Worm (Caenorhabditis elegans) whole organism, young adult: ENCODE results near the gene ceh-39.

Source experiments
- B0035.1 ChIP-seq: sonication (generic microtip); optimal IDR thresholded peaks from 2 replicates; lab custom pipeline; 2016; ENCODE audit warnings: missing genetic modification characterization, mild to moderate bottlenecking, missing compliant biosample characterization, missing genotype, missing genetic modification reagents
- B0336.3 ChIP-seq: fragments of 200-800 bp; sonication (Bioruptor generic); IDR thresholded peaks from 2 replicates; pipeline ENCODE4 v1.3.6; 2022; ENCODE audit warnings: missing genetic modification characterization, missing compliant biosample characterization
- D2030.7 ChIP-seq: fragments of 200-800 bp; sonication (Bioruptor generic); IDR thresholded peaks from 2 replicates; pipeline ENCODE4 v1.3.6; 2022; ENCODE audit warnings: missing genetic modification reagents, missing genetic modification characterization, missing compliant biosample characterization
- F22D6.2 ChIP-seq: sonication (generic microtip); optimal IDR thresholded peaks from 2 replicates; lab custom pipeline; 2016; ENCODE audit warnings: mild to moderate bottlenecking, missing genetic modification characterization, missing compliant biosample characterization
- F52B5.7 ChIP-seq: sonication (generic microtip); optimal IDR thresholded peaks from 2 replicates; lab custom pipeline; 2016; ENCODE audit warnings: mild to moderate bottlenecking, missing genetic modification characterization, missing compliant biosample characterization
- F57C9.4 ChIP-seq: sonication (generic microtip); optimal IDR thresholded peaks from 2 replicates; lab custom pipeline; 2017; ENCODE audit warnings: mild to moderate bottlenecking, missing genetic modification characterization, missing compliant biosample characterization
- K12H6.12 ChIP-seq: fragments of 200-800 bp; sonication (Bioruptor generic); optimal IDR thresholded peaks from 2 replicates; lab custom pipeline; 2018; ENCODE audit warnings: mild to moderate bottlenecking, missing genetic modification characterization, missing compliant biosample characterization
- T07F8.4 ChIP-seq: sonication (generic microtip); optimal IDR thresholded peaks from 2 replicates; lab custom pipeline; 2016; ENCODE audit warnings: mild to moderate bottlenecking, missing genetic modification characterization, moderate library complexity, missing compliant biosample characterization
- Y56A3A.18 ChIP-seq: fragments of 200-800 bp; sonication (Bioruptor generic); IDR thresholded peaks from 2 replicates; pipeline ENCODE4 v1.3.6; 2022; ENCODE audit warnings: missing genetic modification reagents, missing genetic modification characterization, missing compliant biosample characterization
- ZK185.1 ChIP-seq: sonication (generic microtip); optimal IDR thresholded peaks from 2 replicates; lab custom pipeline; 2016; ENCODE audit warnings: mild to moderate bottlenecking, missing genetic modification characterization, missing compliant biosample characterization; ENCODE audit not compliant: poor library complexity, severe bottlenecking
- akir-1 ChIP-seq: fragments of 200-800 bp; sonication (Bioruptor generic); optimal IDR thresholded peaks from 2 replicates; lab custom pipeline; 2018; ENCODE audit warnings: mild to moderate bottlenecking, missing genetic modification characterization, moderate library complexity, missing compliant biosample characterization
- athp-1 ChIP-seq: sonication (generic microtip); optimal IDR thresholded peaks from 2 replicates; lab custom pipeline; 2017; ENCODE audit warnings: mild to moderate bottlenecking, missing genetic modification characterization, missing compliant biosample characterization
- cebp-2 ChIP-seq: fragments of 200-800 bp; sonication (Bioruptor generic); IDR thresholded peaks from 2 replicates; pipeline ENCODE4 v1.3.6; 2022; ENCODE audit warnings: missing genetic modification characterization, missing compliant biosample characterization
- ceh-27 ChIP-seq: fragments of 200-800 bp; sonication (Bioruptor generic); optimal IDR thresholded peaks from 2 replicates; lab custom pipeline; 2018; ENCODE audit warnings: mild to moderate bottlenecking, missing genetic modification characterization, moderate library complexity, missing compliant biosample characterization
- ceh-40 ChIP-seq: fragments of 200-800 bp; sonication (Bioruptor generic); IDR thresholded peaks from 2 replicates; pipeline ENCODE4 v1.3.6; 2022; ENCODE audit warnings: missing genetic modification characterization, missing compliant biosample characterization
- ceh-58 ChIP-seq: fragments of 200-800 bp; sonication (Bioruptor generic); IDR thresholded peaks from 2 replicates; pipeline ENCODE4 v1.3.6; 2022; ENCODE audit warnings: missing genetic modification characterization, missing compliant biosample characterization
- ceh-79 ChIP-seq: sonication (generic microtip); optimal IDR thresholded peaks from 2 replicates; lab custom pipeline; 2017; ENCODE audit warnings: mild to moderate bottlenecking, missing genetic modification characterization, missing compliant biosample characterization
- chd-7 ChIP-seq: sonication (generic microtip); optimal IDR thresholded peaks from 2 replicates; lab custom pipeline; 2016; ENCODE audit warnings: mild to moderate bottlenecking, missing genetic modification characterization, moderate library complexity, missing compliant biosample characterization
- egl-18 ChIP-seq: fragments of 200-800 bp; sonication (Bioruptor generic); IDR thresholded peaks from 2 replicates; pipeline ENCODE4 v1.3.6; 2022; ENCODE audit warnings: missing genetic modification reagents, missing genetic modification characterization, missing compliant biosample characterization
- egrh-3 ChIP-seq: fragments of 200-800 bp; sonication (Bioruptor generic); IDR thresholded peaks from 2 replicates; pipeline ENCODE4 v1.3.6; 2022; ENCODE audit warnings: missing genetic modification reagents, missing genetic modification characterization, missing compliant biosample characterization
- hlh-12 ChIP-seq: sonication (generic microtip); optimal IDR thresholded peaks from 2 replicates; lab custom pipeline; 2016; ENCODE audit warnings: missing genetic modification characterization, missing compliant biosample characterization
- hrde-1 ChIP-seq: sonication (generic microtip); optimal IDR thresholded peaks from 2 replicates; lab custom pipeline; 2016; ENCODE audit warnings: missing genetic modification characterization, mild to moderate bottlenecking, missing compliant biosample characterization, moderate library complexity, missing genotype, missing genetic modification reagents, borderline replicate concordance
- hsf-1 ChIP-seq: fragments of 200-800 bp; sonication (Bioruptor generic); IDR thresholded peaks from 2 replicates; pipeline ENCODE4 v1.3.6; 2022; ENCODE audit warnings: missing genetic modification reagents, missing genetic modification characterization, missing compliant biosample characterization
- lag-1 ChIP-seq: fragments of 200-800 bp; sonication (Bioruptor generic); IDR thresholded peaks from 2 replicates; pipeline ENCODE4 v1.3.6; 2022; ENCODE audit warnings: missing genetic modification reagents, missing genetic modification characterization, missing compliant biosample characterization
- lin-40 ChIP-seq: sonication (generic microtip); optimal IDR thresholded peaks from 2 replicates; lab custom pipeline; 2016; ENCODE audit warnings: missing genetic modification characterization, mild to moderate bottlenecking, missing compliant biosample characterization, missing genotype, missing genetic modification reagents
- lir-1 ChIP-seq: fragments of 200-800 bp; sonication (Bioruptor generic); conservative IDR thresholded peaks from 2 replicates; pipeline ENCODE4 v1.3.6; 2022; ENCODE audit warnings: missing genetic modification reagents, missing genetic modification characterization, missing compliant biosample characterization
- lsy-27 ChIP-seq: sonication (generic microtip); optimal IDR thresholded peaks from 2 replicates; lab custom pipeline; 2017; ENCODE audit warnings: missing genetic modification characterization, mild to moderate bottlenecking, missing compliant biosample characterization, antibody characterized with exemption, missing genotype, borderline replicate concordance; ENCODE audit not compliant: insufficient read depth
- madf-6 ChIP-seq: fragments of 200-800 bp; sonication (Bioruptor generic); IDR thresholded peaks from 2 replicates; pipeline ENCODE4 v1.3.6; 2022; ENCODE audit warnings: missing genetic modification reagents, missing genetic modification characterization, missing compliant biosample characterization
- mxl-1 ChIP-seq: sonication (generic microtip); optimal IDR thresholded peaks from 2 replicates; lab custom pipeline; 2016; ENCODE audit warnings: missing genetic modification characterization, missing compliant biosample characterization
- nfyb-1 ChIP-seq: fragments of 200-800 bp; sonication (Bioruptor generic); IDR thresholded peaks from 2 replicates; pipeline ENCODE4 v1.3.6; 2022; ENCODE audit warnings: missing genetic modification reagents, missing genetic modification characterization, missing compliant biosample characterization
- pbrm-1 ChIP-seq: fragments of 200-800 bp; sonication (Bioruptor generic); IDR thresholded peaks from 2 replicates; pipeline ENCODE4 v1.3.6; 2022; ENCODE audit warnings: missing genetic modification reagents, missing genetic modification characterization, missing compliant biosample characterization
- snpc-3.4 ChIP-seq: sonication (generic microtip); optimal IDR thresholded peaks from 2 replicates; lab custom pipeline; 2017; ENCODE audit warnings: missing genetic modification characterization, mild to moderate bottlenecking, missing compliant biosample characterization, antibody characterized with exemption, moderate library complexity, missing genotype, missing genetic modification reagents
- snpc-4 ChIP-seq, 5 experiments: fragments of 150-350 bp in 1 of 5; sonication (generic microtip) in 4 of 5; optimal IDR thresholded peaks; 2 replicates each; lab custom pipeline; 2014 to 2018; ENCODE audit warnings: missing genetic modification characterization in 5 of 5, missing biosample characterization in 3 of 5, antibody characterized with exemption in 2 of 5, mild to moderate bottlenecking in 2 of 5, missing compliant biosample characterization in 2 of 5, missing genotype in 2 of 5, moderate library complexity in 2 of 5, missing genetic modification reagents in 1 of 5
- zfh-2 ChIP-seq: fragments of 200-800 bp; sonication (Bioruptor generic); conservative IDR thresholded peaks from 2 replicates; pipeline ENCODE4 v1.3.6; 2022; ENCODE audit warnings: missing genetic modification reagents, missing genetic modification characterization, missing compliant biosample characterization
- ztf-18 ChIP-seq: sonication (generic microtip); optimal IDR thresholded peaks from 2 replicates; lab custom pipeline; 2016; ENCODE audit warnings: missing genotype, mild to moderate bottlenecking, missing genetic modification characterization, missing compliant biosample characterization
- ztf-22 ChIP-seq: fragments of 200-800 bp; sonication (Bioruptor generic); optimal IDR thresholded peaks from 2 replicates; lab custom pipeline; 2018; ENCODE audit warnings: mild to moderate bottlenecking, missing genetic modification characterization, moderate library complexity, missing compliant biosample characterization
- ztf-25 ChIP-seq: fragments of 200-800 bp; sonication (Bioruptor generic); IDR thresholded peaks from 2 replicates; pipeline ENCODE4 v1.3.6; 2022; ENCODE audit warnings: missing genetic modification reagents, missing genetic modification characterization, missing compliant biosample characterization
- ztf-3 ChIP-seq: fragments of 200-800 bp; sonication (Bioruptor generic); optimal IDR thresholded peaks from 2 replicates; lab custom pipeline; 2018; ENCODE audit warnings: mild to moderate bottlenecking, missing genetic modification characterization, missing compliant biosample characterization

ceh-39 gene

DNA sequence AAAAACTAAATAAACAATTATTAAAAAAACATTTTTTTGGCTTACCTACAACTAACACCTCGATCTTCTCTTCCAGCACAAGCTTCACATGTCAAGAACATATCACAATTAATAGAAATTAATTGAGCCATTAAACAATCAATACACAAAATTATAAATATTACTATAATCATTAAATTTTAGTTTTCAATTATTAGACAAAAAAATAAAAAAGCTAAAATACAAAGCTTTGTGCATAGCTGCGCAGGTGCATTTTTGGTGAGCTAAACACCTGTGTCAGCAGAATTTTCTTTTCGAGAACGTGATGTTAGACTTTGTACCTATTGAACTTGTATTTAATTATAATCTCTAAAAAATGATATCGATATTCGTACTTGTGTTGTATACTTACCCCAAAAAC, 26.0 kb downstream of the ceh-39 start, which contains the start of gene C14E2.6:
Gene C14E2.6, minus strand, starts transcription at position 101 of the 400 bp plus-strand sequence.
- no peak for TF ChIP-seq chd-7
- no peak for TF ChIP-seq athp-1 (tag; lab: Kevin White, UChicago)
- TF ChIP-seq hsf-1 (GFP tag; lab: Robert Waterston, UW) = no peak
- TF ChIP-seq zfh-2 (GFP tag; lab: Robert Waterston, UW) = no peak
- TF ChIP-seq ztf-25 = no peak
- TF ChIP-seq lsy-27 (tag; lab: Kevin White, UChicago) = no peak
- TF ChIP-seq ztf-3 (GFP tag; lab: Kevin White, UChicago) = no peak
- TF ChIP-seq snpc-3.4 = no peak
- no peak for TF ChIP-seq B0336.3 (GFP tag; lab: Robert Waterston, UW)
- no peak for TF ChIP-seq madf-6
- no peak for TF ChIP-seq egrh-3
- no peak for TF ChIP-seq hrde-1
- TF ChIP-seq ZK185.1 = no peak
- no peak for TF ChIP-seq K12H6.12 (tag; lab: Kevin White, UChicago)
- no peak for TF ChIP-seq mxl-1 (tag; lab: Kevin White, UChicago)
- TF ChIP-seq, all 124 proteins: peak for 0

DNA sequence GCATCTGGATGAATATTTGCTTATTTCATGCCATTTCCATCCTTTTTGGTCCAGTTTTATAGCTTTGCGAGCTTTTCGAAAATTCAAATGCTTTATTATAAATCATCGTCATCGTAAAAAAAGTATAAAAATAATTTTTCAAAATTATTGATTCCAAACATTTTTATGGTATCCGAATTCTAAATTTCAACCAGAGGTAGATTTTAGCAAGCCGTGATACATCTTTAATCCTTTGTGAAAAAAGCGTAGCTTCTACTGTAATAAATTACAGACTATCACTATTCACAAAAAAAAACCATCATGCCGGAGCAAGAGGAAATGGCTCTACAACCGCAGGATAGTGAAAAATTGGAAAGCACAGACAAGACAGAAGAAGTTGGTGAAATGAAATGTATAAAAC, 29.8 kb downstream of the ceh-39 start, which contains the start of gene C14E2.1:
Gene C14E2.1, plus strand, starts transcription at position 301 of the 400 bp plus-strand sequence.
- TF ChIP-seq cebp-2 = no peak
- no peak for TF ChIP-seq F22D6.2 (tag; lab: Kevin White, UChicago)
- TF ChIP-seq B0336.3 (GFP tag; lab: Robert Waterston, UW) = no peak

- TF ChIP-seq F52B5.7 (tag; lab: Kevin White, UChicago) (no peak), nfyb-1 (no peak), ceh-40 (no peak), lir-1 (GFP tag; lab: Robert Waterston, UW) (no peak), snpc-4 (GFP tag; optimal IDR thresholded peaks at IDR 0.05; lab: Kevin White, UChicago) (no peak), snpc-4 (tag; optimal IDR thresholded peaks at IDR 0.05; lab: Kevin White, UChicago) (peak in 2 of 4 experiments; percentile 56 to 84)
Observed at ce11 chrX:1825290-1825832, 30.6 kb downstream of the ceh-39 start, which contains the start of gene C14E2.5. Gene C14E2.5 (minus strand): TSS chrX:1825340.

ce11 chrX:1821235-1821634, 34.7 kb downstream of the ceh-39 start, which contains the start of gene C14E2.4:
Gene C14E2.4 (minus strand): TSS chrX:1821335.
- TF ChIP-seq ceh-79 (tag; lab: Kevin White, UChicago) (no peak), mxl-1 (tag; lab: Kevin White, UChicago) (no peak), lin-40 (no peak)
- TF ChIP-seq, all 124 proteins: peak for 0

ce11 chrX:1816106-1816505, 39.9 kb downstream of the ceh-39 start, which contains the start of gene C14E2.7:
Gene C14E2.7 (plus strand): TSS chrX:1816406.
- TF ChIP-seq ceh-27 = no peak
- no peak for TF ChIP-seq pbrm-1 (GFP tag; lab: Robert Waterston, UW)
- TF ChIP-seq ztf-18 = no peak
- no peak for TF ChIP-seq ztf-22 (GFP tag; lab: Kevin White, UChicago)
- no peak for TF ChIP-seq egl-18
- TF ChIP-seq akir-1 (GFP tag; lab: Kevin White, UChicago) = no peak
- no peak for TF ChIP-seq T07F8.4
- no peak for TF ChIP-seq lag-1 (GFP tag; lab: Robert Waterston, UW)
- no peak for TF ChIP-seq B0035.1 (tag; lab: Kevin White, UChicago)
- no peak for TF ChIP-seq ztf-25
- TF ChIP-seq ceh-58 (GFP tag; lab: Robert Waterston, UW) = no peak
- TF ChIP-seq nfyb-1 = no peak
- TF ChIP-seq hlh-12 = no peak
- TF ChIP-seq Y56A3A.18 (GFP tag; lab: Robert Waterston, UW) = no peak
- TF ChIP-seq F57C9.4 (tag; lab: Kevin White, UChicago) = no peak
- TF ChIP-seq D2030.7 (GFP tag; lab: Robert Waterston, UW) = no peak
- TF ChIP-seq zfh-2 (GFP tag; lab: Robert Waterston, UW) = no peak
